Worm (Caenorhabditis elegans) whole organism, L4/young adult: ENCODE results near the gene Y71H2B.2.
"Not testable (repeated sequence)": the region's sequence is repeated elsewhere in the genome, so short reads cannot be mapped to it uniquely, and the experiment has no call there.

ENCODE experiments used
- W03F9.2 ChIP-seq: fragments of 150-350 bp; optimal IDR thresholded peaks from 2 replicates; lab custom pipeline; 2014; ENCODE audit warnings: missing biosample characterization, missing genetic modification characterization
- dao-5 ChIP-seq: sonication (generic microtip); optimal IDR thresholded peaks from 2 replicates; lab custom pipeline; 2016; ENCODE audit warnings: missing genotype, missing genetic modification characterization, moderate library complexity, missing compliant biosample characterization
- him-1 ChIP-seq: sonication (generic microtip); optimal IDR thresholded peaks from 2 replicates; lab custom pipeline; 2016; ENCODE audit warnings: missing genotype, missing genetic modification reagents, missing genetic modification characterization, missing compliant biosample characterization

Gene Y71H2B.2

ce11 chrIII:2622870-2623269 lies at the start of gene Y71H2B.2:
Gene Y71H2B.2, plus strand, starts transcription at chrIII:2623170.
- TF ChIP-seq him-1 (tag; lab: Kevin White, UChicago) (no peak), W03F9.2 (no peak), dao-5 (no peak)

- TF ChIP-seq him-1 (tag; lab: Kevin White, UChicago) (no peak), W03F9.2 (no peak), dao-5 (no peak)
Measured at ce11 chrIII:2575635-2576164, 47.3 kb upstream of the Y71H2B.2 start, which contains the start of gene Y54F10AR.1. Gene Y54F10AR.1, minus strand, starts transcription at chrIII:2575685.

ce11 chrIII:2576360-2577259 lies 46.4 kb upstream of the Y71H2B.2 start:
- TF ChIP-seq him-1 (tag; lab: Kevin White, UChicago) (peak; percentile 49), dao-5 (no peak)

ce11 chrIII:2577982-2578381 lies 45.0 kb upstream of the Y71H2B.2 start:
- no peak for TF ChIP-seq dao-5
- no peak for TF ChIP-seq him-1 (tag; lab: Kevin White, UChicago)

- TF ChIP-seq dao-5 (no peak), him-1 (tag; lab: Kevin White, UChicago) (no peak), W03F9.2 (no peak)
Measured at ce11 chrIII:2578563-2578962, 44.4 kb upstream of the Y71H2B.2 start.

ce11 chrIII:2578993-2579392 lies 44.0 kb upstream of the Y71H2B.2 start, which contains the start of gene Y71H2B.8:
Gene Y71H2B.8, plus strand, starts transcription at chrIII:2579293.
- TF ChIP-seq W03F9.2 (no peak), him-1 (tag; lab: Kevin White, UChicago) (no peak), dao-5 (no peak)

ce11 chrIII:2586193-2586592 lies 36.8 kb upstream of the Y71H2B.2 start, which contains the start of gene gpa-17:
Gene gpa-17, plus strand, starts transcription at chrIII:2586555.
- no peak for TF ChIP-seq dao-5
- TF ChIP-seq him-1 (tag; lab: Kevin White, UChicago): no peak
- TF ChIP-seq W03F9.2: no peak

ce11 chrIII:2596984-2597454 lies 26.0 kb upstream of the Y71H2B.2 start, which contains the start of gene apb-1:
Gene apb-1, minus strand, starts transcription at chrIII:2597034.
- TF ChIP-seq him-1 (tag; lab: Kevin White, UChicago) (peak; percentile 87), W03F9.2 (peak; percentile 94), dao-5 (no peak)

- TF ChIP-seq him-1 (tag; lab: Kevin White, UChicago) (no peak), dao-5 (no peak), W03F9.2 (no peak)
Measured at ce11 chrIII:2597753-2598152, 25.2 kb upstream of the Y71H2B.2 start, which contains the start of gene mdt-19. Gene mdt-19, plus strand, starts transcription at chrIII:2598053.

- TF ChIP-seq dao-5 (no peak), him-1 (tag; lab: Kevin White, UChicago) (no peak), W03F9.2 (no peak)
Measured at ce11 chrIII:2598491-2599065, 24.4 kb upstream of the Y71H2B.2 start.

- no peak for TF ChIP-seq him-1 (tag; lab: Kevin White, UChicago)
Measured at ce11 chrIII:2603671-2604070, 19.3 kb upstream of the Y71H2B.2 start, which contains the start of gene Y71H2B.11. Gene Y71H2B.11, plus strand, starts transcription at chrIII:2603971.

ce11 chrIII:2607717-2608116 lies 15.3 kb upstream of the Y71H2B.2 start, which contains the start of gene Y71H2B.5:
Gene Y71H2B.5, plus strand, starts transcription at chrIII:2608017.
- not testable (repeated sequence) for TF ChIP-seq him-1 (tag; lab: Kevin White, UChicago); dao-5; W03F9.2

ce11 chrIII:2616212-2616611 lies 6.8 kb upstream of the Y71H2B.2 start:
- no peak for TF ChIP-seq dao-5
- TF ChIP-seq him-1 (tag; lab: Kevin White, UChicago): no peak
- TF ChIP-seq W03F9.2: no peak

ce11 chrIII:2618663-2619062 lies 4.3 kb upstream of the Y71H2B.2 start, which contains the start of gene Y71H2B.4:
Gene Y71H2B.4, plus strand, starts transcription at chrIII:2618963.
- TF ChIP-seq dao-5 (no peak), W03F9.2 (no peak), him-1 (tag; lab: Kevin White, UChicago) (no peak)
